Worm (Caenorhabditis elegans) whole organism, L4 larva: ENCODE results near the gene aip-1.

Experiments used
- F10B5.3 ChIP-seq: sonication (generic microtip); optimal IDR thresholded peaks from 2 replicates; lab custom pipeline; 2016; ENCODE audit warnings: mild to moderate bottlenecking, missing genetic modification characterization, missing compliant biosample characterization
- F26F4.8 ChIP-seq: fragments of 200-800 bp; sonication (Bioruptor generic); conservative IDR thresholded peaks from 2 replicates; pipeline ENCODE4 v1.3.6; 2022; ENCODE audit warnings: missing genetic modification characterization, missing compliant biosample characterization
- F37D6.2 ChIP-seq: sonication (generic microtip); optimal IDR thresholded peaks from 2 replicates; lab custom pipeline; 2016; ENCODE audit warnings: mild to moderate bottlenecking, missing genetic modification characterization, missing compliant biosample characterization
- F49E8.2 ChIP-seq: sonication (generic microtip); optimal IDR thresholded peaks from 2 replicates; lab custom pipeline; 2016; ENCODE audit warnings: missing compliant biosample characterization, mild to moderate bottlenecking, missing genetic modification characterization, borderline replicate concordance
- R02D3.7 ChIP-seq: fragments of 150-350 bp; sonication (generic microtip); optimal IDR thresholded peaks from 3 replicates; lab custom pipeline; 2014; ENCODE audit warnings: missing biosample characterization, missing genetic modification characterization
- T26A8.4 ChIP-seq: fragments of 200-800 bp; sonication (Bioruptor generic); IDR thresholded peaks from 2 replicates; pipeline ENCODE4 v1.3.6; 2022; ENCODE audit warnings: missing genetic modification characterization, missing compliant biosample characterization
- Y48G9A.11 ChIP-seq: fragments of 200-800 bp; sonication (Bioruptor generic); IDR thresholded peaks from 2 replicates; pipeline ENCODE4 v1.3.6; 2022; ENCODE audit warnings: missing genetic modification reagents, missing genetic modification characterization, missing compliant biosample characterization
- Y5F2A.4 ChIP-seq: fragments of 200-800 bp; sonication (Bioruptor generic); optimal IDR thresholded peaks from 2 replicates; lab custom pipeline; 2018; ENCODE audit warnings: mild to moderate bottlenecking, missing genetic modification characterization, missing compliant biosample characterization
- ZK337.2 ChIP-seq: fragments of 200-800 bp; sonication (Bioruptor generic); IDR thresholded peaks from 2 replicates; pipeline ENCODE4 v1.3.6; 2022; ENCODE audit warnings: missing genetic modification reagents, missing genetic modification characterization, missing compliant biosample characterization
- ZK546.5 ChIP-seq, 2 experiments: sonication (generic microtip); optimal IDR thresholded peaks; 2 replicates each; lab custom pipeline; 2017; ENCODE audit warnings: missing biosample characterization in 2 of 2, missing genetic modification characterization in 2 of 2
- aha-1 ChIP-seq: fragments of 150-350 bp; peaks from one replicate; lab custom pipeline; 2014; ENCODE audit warnings: missing biosample characterization, missing genetic modification characterization
- aly-2 ChIP-seq: sonication (generic microtip); optimal IDR thresholded peaks from 2 replicates; lab custom pipeline; 2018; ENCODE audit warnings: missing biosample characterization, missing genetic modification characterization
- ama-1 ChIP-seq: fragments of 150-350 bp; optimal IDR thresholded peaks from 2 replicates; lab custom pipeline; 2014; ENCODE audit warnings: inconsistent platforms, mixed read lengths
- arid-1 ChIP-seq: fragments of 200-800 bp; sonication (Bioruptor generic); conservative IDR thresholded peaks from 2 replicates; pipeline ENCODE4 v1.3.6; 2022; ENCODE audit warnings: missing genetic modification reagents, missing genetic modification characterization, missing compliant biosample characterization
- ceh-28 ChIP-seq: fragments of 150-350 bp; optimal IDR thresholded peaks from 2 replicates; lab custom pipeline; 2014; ENCODE audit warnings: missing biosample characterization, missing genetic modification reagents, missing genetic modification characterization
- ceh-32 ChIP-seq: sonication (generic microtip); optimal IDR thresholded peaks from 2 replicates; lab custom pipeline; 2016; ENCODE audit warnings: mild to moderate bottlenecking, missing genetic modification characterization, missing compliant biosample characterization; ENCODE audit not compliant: poor library complexity
- ceh-62 ChIP-seq: sonication (generic microtip); optimal IDR thresholded peaks from 2 replicates; lab custom pipeline; 2017; ENCODE audit warnings: missing biosample characterization, missing genetic modification characterization
- daf-16 ChIP-seq, 3 experiments: sonication (generic microtip); optimal IDR thresholded peaks; 2 replicates each; lab custom pipeline; 2016 to 2017; ENCODE audit warnings: missing genetic modification characterization in 3 of 3, missing genetic modification reagents in 3 of 3, mild to moderate bottlenecking in 2 of 3, missing compliant biosample characterization in 2 of 3, missing biosample characterization in 1 of 3, moderate library complexity in 1 of 3
- daf-8 ChIP-seq: fragments of 200-800 bp; sonication (Bioruptor generic); IDR thresholded peaks from 2 replicates; pipeline ENCODE4 v1.3.6; 2022; ENCODE audit warnings: missing genetic modification characterization, missing compliant biosample characterization
- dmd-9 ChIP-seq: fragments of 200-800 bp; sonication (Bioruptor generic); IDR thresholded peaks from 2 replicates; pipeline ENCODE4 v1.3.6; 2022; ENCODE audit warnings: missing genetic modification reagents, missing genetic modification characterization, missing compliant biosample characterization
- dpl-1 ChIP-seq: fragments of 150-350 bp; optimal IDR thresholded peaks from 2 replicates; lab custom pipeline; 2014; ENCODE audit warnings: missing biosample characterization, missing genetic modification reagents, missing genetic modification characterization
- duxl-1 ChIP-seq: sonication (generic microtip); optimal IDR thresholded peaks from 2 replicates; lab custom pipeline; 2016; ENCODE audit warnings: mild to moderate bottlenecking, missing genetic modification characterization, moderate library complexity, missing compliant biosample characterization; ENCODE audit not compliant: poor library complexity
- dve-1 ChIP-seq: sonication (generic microtip); optimal IDR thresholded peaks from 2 replicates; lab custom pipeline; 2017; ENCODE audit warnings: antibody characterized with exemption, mild to moderate bottlenecking, missing genetic modification characterization, missing compliant biosample characterization; ENCODE audit not compliant: insufficient read depth
- egl-43 ChIP-seq: fragments of 200-800 bp; sonication (Bioruptor generic); IDR thresholded peaks from 2 replicates; pipeline ENCODE4 v1.3.6; 2022; ENCODE audit warnings: missing genetic modification reagents, missing genetic modification characterization, missing compliant biosample characterization
- hlh-11 ChIP-seq: fragments of 200-800 bp; sonication (Bioruptor generic); optimal IDR thresholded peaks from 2 replicates; lab custom pipeline; 2018; ENCODE audit warnings: mild to moderate bottlenecking, missing genetic modification characterization, missing compliant biosample characterization
- hlh-30 ChIP-seq: sonication (generic microtip); optimal IDR thresholded peaks from 2 replicates; lab custom pipeline; 2017; ENCODE audit warnings: antibody characterized with exemption, mild to moderate bottlenecking, missing genetic modification characterization, missing compliant biosample characterization; ENCODE audit not compliant: insufficient read depth
- hmg-1.1 ChIP-seq: fragments of 200-800 bp; sonication (Bioruptor generic); IDR thresholded peaks from 2 replicates; pipeline ENCODE4 v1.3.6; 2022; ENCODE audit warnings: missing genetic modification reagents, missing genetic modification characterization, missing compliant biosample characterization
- jun-1 ChIP-seq: fragments of 150-350 bp; optimal IDR thresholded peaks from 2 replicates; lab custom pipeline; 2014; ENCODE audit warnings: missing biosample characterization, missing genetic modification reagents, missing genetic modification characterization
- lim-7 ChIP-seq: fragments of 200-800 bp; sonication (Bioruptor generic); IDR thresholded peaks from 2 replicates; pipeline ENCODE4 v1.3.6; 2022; ENCODE audit warnings: missing genetic modification characterization, missing compliant biosample characterization
- lin-38 ChIP-seq: fragments of 200-800 bp; sonication (Bioruptor generic); IDR thresholded peaks from 2 replicates; pipeline ENCODE4 v1.3.6; 2022; ENCODE audit warnings: missing genetic modification reagents, missing genetic modification characterization, missing compliant biosample characterization
- lir-3 ChIP-seq: sonication (generic microtip); optimal IDR thresholded peaks from 2 replicates; lab custom pipeline; 2016; ENCODE audit warnings: mild to moderate bottlenecking, missing genetic modification characterization, missing compliant biosample characterization
- lsy-2 ChIP-seq, 2 experiments: fragments of 150-350 bp in 1 of 2; sonication (generic microtip) in 1 of 2; optimal IDR thresholded peaks; 2 replicates each; lab custom pipeline; 2014 to 2017; ENCODE audit warnings: missing biosample characterization in 2 of 2, missing genetic modification characterization in 2 of 2
- mdt-29 ChIP-seq: fragments of 200-800 bp; sonication (Bioruptor generic); IDR thresholded peaks from 2 replicates; pipeline ENCODE4 v1.3.6; 2022; ENCODE audit warnings: missing genetic modification reagents, missing genetic modification characterization, missing compliant biosample characterization
- mep-1 ChIP-seq: fragments of 150-350 bp; sonication (generic microtip); optimal IDR thresholded peaks from 3 replicates; lab custom pipeline; 2014; ENCODE audit warnings: missing biosample characterization, missing genetic modification characterization
- mxl-2 ChIP-seq: fragments of 200-800 bp; sonication (Bioruptor generic); conservative IDR thresholded peaks from 2 replicates; pipeline ENCODE4 v1.3.6; 2022; ENCODE audit warnings: missing genetic modification reagents, missing genetic modification characterization, missing compliant biosample characterization
- nhr-10 ChIP-seq: fragments of 150-350 bp; optimal IDR thresholded peaks from 2 replicates; lab custom pipeline; 2014; ENCODE audit warnings: missing biosample characterization, missing genetic modification characterization
- nhr-25 ChIP-seq: sonication (generic microtip); optimal IDR thresholded peaks from 2 replicates; lab custom pipeline; 2017; ENCODE audit warnings: missing genetic modification characterization, mild to moderate bottlenecking, missing compliant biosample characterization, antibody characterized with exemption, moderate library complexity, borderline replicate concordance; ENCODE audit not compliant: insufficient read depth
- nhr-28 ChIP-seq: fragments of 150-350 bp; optimal IDR thresholded peaks from 2 replicates; lab custom pipeline; 2014; ENCODE audit warnings: missing biosample characterization, missing genetic modification characterization
- nhr-41 ChIP-seq: fragments of 200-800 bp; sonication (Bioruptor generic); IDR thresholded peaks from 2 replicates; pipeline ENCODE4 v1.3.6; 2022; ENCODE audit warnings: missing genetic modification reagents, missing genetic modification characterization, missing compliant biosample characterization
- pqm-1 ChIP-seq: sonication (generic microtip); optimal IDR thresholded peaks from 2 replicates; lab custom pipeline; 2017; ENCODE audit warnings: missing biosample characterization, missing genetic modification characterization
- saeg-2 ChIP-seq: fragments of 200-800 bp; sonication (Bioruptor generic); IDR thresholded peaks from 2 replicates; pipeline ENCODE4 v1.3.6; 2022; ENCODE audit warnings: missing genetic modification reagents, missing genetic modification characterization, missing compliant biosample characterization
- skn-1 ChIP-seq: fragments of 150-350 bp; optimal IDR thresholded peaks from 2 replicates; lab custom pipeline; 2014; ENCODE audit warnings: missing biosample characterization, missing genetic modification characterization
- snpc-1.2 ChIP-seq: fragments of 200-800 bp; sonication (Bioruptor generic); IDR thresholded peaks from 2 replicates; pipeline ENCODE4 v1.3.6; 2022; ENCODE audit warnings: missing genetic modification reagents, missing genetic modification characterization, missing compliant biosample characterization
- tag-97 ChIP-seq: fragments of 200-800 bp; sonication (Bioruptor generic); IDR thresholded peaks from 2 replicates; pipeline ENCODE4 v1.3.6; 2022; ENCODE audit warnings: missing genetic modification characterization, missing compliant biosample characterization
- tra-1 ChIP-seq: fragments of 200-800 bp; sonication (Bioruptor generic); IDR thresholded peaks from 2 replicates; pipeline ENCODE4 v1.3.6; 2022; ENCODE audit warnings: missing genetic modification reagents, missing genetic modification characterization, missing compliant biosample characterization
- unc-130 ChIP-seq: sonication (generic microtip); optimal IDR thresholded peaks from 2 replicates; lab custom pipeline; 2016; ENCODE audit warnings: missing genetic modification reagents, missing genetic modification characterization, missing compliant biosample characterization
- unc-62 ChIP-seq, 3 experiments: fragments of 150-350 bp in 1 of 3; sonication (generic microtip); optimal IDR thresholded peaks in 2 of 3; peaks in 1 of 3; 1 replicate in 1 of 3; 2 replicates in 2 of 3; lab custom pipeline; 2014 to 2017; ENCODE audit warnings: missing biosample characterization in 3 of 3, missing genetic modification characterization in 3 of 3, missing genetic modification reagents in 3 of 3, missing genotype in 1 of 3
- zfp-2 ChIP-seq: sonication (generic microtip); optimal IDR thresholded peaks from 2 replicates; lab custom pipeline; 2016; ENCODE audit warnings: mild to moderate bottlenecking, missing genetic modification characterization, missing compliant biosample characterization
- zfp-3 ChIP-seq: fragments of 200-800 bp; sonication (Bioruptor generic); conservative IDR thresholded peaks from 2 replicates; pipeline ENCODE4 v1.3.6; 2022; ENCODE audit warnings: missing genetic modification reagents, missing genetic modification characterization, missing compliant biosample characterization
- zip-11 ChIP-seq: fragments of 200-800 bp; sonication (Bioruptor generic); IDR thresholded peaks from 2 replicates; pipeline ENCODE4 v1.3.6; 2022; ENCODE audit warnings: missing genetic modification characterization, missing compliant biosample characterization

The aip-1 gene

ce11 chrV:13986823-13987222 is 25.3 kb upstream of the aip-1 start (continued):
- no peak for TF ChIP-seq unc-130 (GFP tag; lab: Kevin White, UChicago)
- TF ChIP-seq lir-3: no peak
- TF ChIP-seq dmd-9: no peak
- TF ChIP-seq Y5F2A.4: no peak
- TF ChIP-seq F10B5.3 (tag; lab: Kevin White, UChicago): no peak
- TF ChIP-seq hlh-11 (tag; lab: Kevin White, UChicago): peak; percentile 57
- TF ChIP-seq daf-16 (GFP tag; optimal IDR thresholded peaks at IDR 0.05; lab: Kevin White, UChicago): no peak
- TF ChIP-seq daf-16 (tag; optimal IDR thresholded peaks at IDR 0.05; lab: Kevin White, UChicago): peak; percentile 58
- TF ChIP-seq egl-43 (GFP tag; lab: Robert Waterston, UW): no peak
- no peak for TF ChIP-seq unc-62 (GFP tag; optimal IDR thresholded peaks at IDR 0.05 in 1 of 2; lab: Kevin White, UChicago)
- TF ChIP-seq unc-62 (tag; optimal IDR thresholded peaks at IDR 0.05; lab: Kevin White, UChicago): no peak
- TF ChIP-seq snpc-1.2 (GFP tag; lab: Robert Waterston, UW): no peak
- peak; percentile 84 for TF ChIP-seq dve-1
- no peak for TF ChIP-seq ceh-32
- no peak for TF ChIP-seq daf-8
- no peak for TF ChIP-seq R02D3.7
- no peak for TF ChIP-seq aha-1 (tag; lab: Kevin White, UChicago)
- TF ChIP-seq ZK546.5 (tag; optimal IDR thresholded peaks at IDR 0.05; lab: Kevin White, UChicago): no peak
- no peak for TF ChIP-seq nhr-10 (tag; lab: Kevin White, UChicago)
- TF ChIP-seq ceh-62 (tag; lab: Kevin White, UChicago): no peak
- no peak for TF ChIP-seq tag-97 (GFP tag; lab: Robert Waterston, UW)
- TF ChIP-seq mdt-29 (GFP tag; lab: Robert Waterston, UW): no peak
- TF ChIP-seq tra-1: no peak
- TF ChIP-seq lim-7 (GFP tag; lab: Robert Waterston, UW): 0 out of 2 replicates have a peak, but pooled peaks have one; percentile 9
- no peak for TF ChIP-seq nhr-25 (tag; lab: Kevin White, UChicago)
- TF ChIP-seq F26F4.8 (GFP tag; lab: Robert Waterston, UW): no peak
- TF ChIP-seq zip-11: no peak
- TF ChIP-seq nhr-41 (GFP tag; lab: Robert Waterston, UW): no peak
- no peak for TF ChIP-seq mxl-2 (GFP tag; lab: Robert Waterston, UW)
- no peak for TF ChIP-seq zfp-2 (tag; lab: Kevin White, UChicago)
- no peak; the same call in 1 of the 2 replicates for TF ChIP-seq lin-38
- no peak for TF ChIP-seq dpl-1 (GFP tag; lab: Kevin White, UChicago)
- no peak for TF ChIP-seq mep-1
- no peak for TF ChIP-seq F37D6.2 (tag; lab: Kevin White, UChicago)
- TF ChIP-seq ama-1 (lab: Kevin White, UChicago): no peak
- peak; percentile 88 for TF ChIP-seq nhr-28
- no peak for TF ChIP-seq T26A8.4 (GFP tag; lab: Robert Waterston, UW)
- no peak for TF ChIP-seq saeg-2 (GFP tag; lab: Robert Waterston, UW)
- TF ChIP-seq ZK337.2 (GFP tag; lab: Robert Waterston, UW): no peak
- TF ChIP-seq ceh-28 (tag; lab: Kevin White, UChicago): no peak
- peak; percentile 95 for TF ChIP-seq pqm-1 (tag; lab: Kevin White, UChicago)
- TF ChIP-seq lsy-2 (tag; optimal IDR thresholded peaks at IDR 0.05; lab: Kevin White, UChicago): no peak
- TF ChIP-seq jun-1 (tag; lab: Kevin White, UChicago): no peak
- TF ChIP-seq zfp-3 (GFP tag; lab: Robert Waterston, UW): 0 out of 2 replicates have a peak, but pooled peaks have one; percentile 63
- no peak for TF ChIP-seq duxl-1 (tag; lab: Kevin White, UChicago)
- peak; percentile 2 for TF ChIP-seq hlh-30 (tag; lab: Kevin White, UChicago)
- no peak for TF ChIP-seq aly-2 (tag; lab: Kevin White, UChicago)
- no peak for TF ChIP-seq skn-1
- no peak for TF ChIP-seq F49E8.2
- 0 out of 2 replicates have a peak, but pooled peaks have one; percentile 9 for TF ChIP-seq arid-1 (GFP tag; lab: Robert Waterston, UW)
- TF ChIP-seq Y48G9A.11: no peak
- 0 out of 2 replicates have a peak, but pooled peaks have one; percentile 28 for TF ChIP-seq hmg-1.1 (GFP tag; lab: Robert Waterston, UW)
